Worm (Caenorhabditis elegans): ENCODE measurements around the gene sym-1.

- TF ChIP-seq nfya-2 (GFP tag; IDR thresholded peaks at IDR 0.05) (no peak), D2030.7 (GFP tag; IDR thresholded peaks at IDR 0.05) (no peak), mxl-1 (tag; optimal IDR thresholded peaks at IDR 0.05) (no peak), chd-7 (tag; optimal IDR thresholded peaks at IDR 0.05) (no peak), snpc-4 (GFP tag; optimal IDR thresholded peaks at IDR 0.05) (no peak), snpc-4 (tag; optimal IDR thresholded peaks at IDR 0.05) (no peak), pha-4 (tag; optimal IDR thresholded peaks at IDR 0.05) (no peak), Y56A3A.18 (GFP tag; IDR thresholded peaks at IDR 0.05) (no peak), Y95B8A.8 (GFP tag; IDR thresholded peaks at IDR 0.05) (no peak)
Observed at ce11 chrX:14611074-14611473, 29.7 kb downstream of the sym-1 start, which contains the start of gene rbc-1.

Data from whole organism, young adult.